Worm (Caenorhabditis elegans): ENCODE data around the gene F26F2.10.

DNA sequence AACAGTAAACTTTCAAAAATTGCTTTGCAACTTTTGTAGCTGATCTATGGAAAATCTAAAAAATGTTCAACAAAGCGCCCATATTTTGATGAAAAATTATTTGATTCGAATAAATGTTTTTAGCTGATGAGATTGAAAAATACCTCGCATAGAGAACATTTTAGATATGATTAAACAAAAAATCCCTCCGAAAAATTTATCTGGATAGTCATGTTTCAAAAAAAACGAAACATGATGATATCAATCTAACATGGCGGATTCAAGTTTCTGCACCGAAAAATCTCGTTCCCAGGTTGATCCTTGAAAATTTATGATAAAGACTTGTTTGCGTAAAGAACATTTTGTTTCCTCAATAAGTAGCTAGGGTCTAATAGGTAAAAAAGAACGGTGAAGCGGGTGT is 14.0 kb upstream of the F26F2.10 start, which contains the start of gene ttr-12:
- no peak for TF ChIP-seq aly-2 (tag; optimal IDR thresholded peaks at IDR 0.05)
- no peak for TF ChIP-seq elt-2 (tag; optimal IDR thresholded peaks at IDR 0.05)
- no peak for TF ChIP-seq lin-39 (tag; optimal IDR thresholded peaks at IDR 0.05)
- TF ChIP-seq nhr-237 (tag; optimal IDR thresholded peaks at IDR 0.05), result no peak
- no peak for TF ChIP-seq dpl-1 (GFP tag; optimal IDR thresholded peaks at IDR 0.05)
- TF ChIP-seq ces-1 (GFP tag; optimal IDR thresholded peaks at IDR 0.05), result no peak
- TF ChIP-seq nhr-77 (tag; optimal IDR thresholded peaks at IDR 0.05), result no peak
